Fruit fly (Drosophila melanogaster): ENCODE results near the gene Npc2b.
A peak's percentile ranks its signal among the peaks of the same experiment; 100 is the strongest.

The Npc2b gene

DNA sequence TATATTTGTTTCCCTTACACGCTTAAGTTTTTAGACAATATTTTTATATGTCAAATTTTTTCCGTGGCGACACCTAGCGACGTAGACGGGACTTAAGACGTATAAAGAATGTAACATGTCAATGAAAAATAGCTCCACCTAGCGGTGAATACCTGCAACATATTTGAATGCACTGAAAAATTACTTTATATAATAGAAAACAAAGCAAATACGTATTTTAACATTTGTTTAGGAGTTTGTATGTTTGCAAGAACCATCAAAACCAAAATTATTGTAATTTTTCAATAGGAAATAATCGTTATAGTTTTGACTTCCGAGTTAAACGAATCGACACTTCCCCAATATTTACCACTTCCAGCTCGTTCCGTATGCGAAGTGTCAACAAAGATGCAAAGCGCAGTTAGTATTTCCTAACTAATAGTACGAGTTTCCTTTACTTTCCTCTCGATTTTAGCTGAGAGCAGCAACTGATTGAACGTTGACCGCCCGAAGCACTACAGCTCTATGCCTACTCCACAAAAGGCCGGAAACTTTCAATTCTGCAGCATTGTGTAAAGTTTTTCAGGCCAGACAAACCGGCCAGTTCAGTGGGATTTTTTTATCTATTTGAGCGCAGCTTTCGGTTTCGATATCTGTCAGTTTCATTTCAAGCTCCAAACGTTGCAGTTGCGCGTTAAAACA is at the start of gene Npc2b:
Npc2b (plus strand) TSS at position 631 of the 681 bp plus-strand sequence.
- TF ChIP-seq Mad (GFP tag; optimal IDR thresholded peaks at IDR 0.05) (peak; percentile 57), ab (GFP tag; optimal IDR thresholded peaks at IDR 0.05) (no peak), HmgZ (tag; optimal IDR thresholded peaks at IDR 0.05) (peak; percentile 79), yki (optimal IDR thresholded peaks at IDR 0.05) (no peak), CG4617 (GFP tag; optimal IDR thresholded peaks at IDR 0.05; ENCODE audit: borderline replicate concordance) (peak; percentile 43), CG17568 (GFP tag; optimal IDR thresholded peaks at IDR 0.05) (peak; percentile 65), fd102C (GFP tag; optimal IDR thresholded peaks at IDR 0.05) (peak; percentile 31), CG11723 (GFP tag; optimal IDR thresholded peaks at IDR 0.05) (no peak), CG14860 (GFP tag; IDR thresholded peaks at IDR 0.05; ENCODE audit: partially characterized antibody) (no peak), Spps (tag; optimal IDR thresholded peaks at IDR 0.05) (no peak), gsb (GFP tag; IDR thresholded peaks at IDR 0.05) (no peak), Hmx (GFP tag; optimal IDR thresholded peaks at IDR 0.05) (no peak), sob (GFP tag; IDR thresholded peaks at IDR 0.05) (peak; percentile 39; the same call in 1 of the 2 replicates), tin (GFP tag; optimal IDR thresholded peaks at IDR 0.05) (peak; percentile 67), CG4328 (GFP tag; optimal IDR thresholded peaks at IDR 0.05) (no peak), zfh2 (GFP tag; optimal IDR thresholded peaks at IDR 0.05) (peak; percentile 34), MESR4 (GFP tag; optimal IDR thresholded peaks at IDR 0.05) (no peak), chn (GFP tag; optimal IDR thresholded peaks at IDR 0.05) (peak; percentile 39), CG2678 (tag; optimal IDR thresholded peaks at IDR 0.05) (peak; percentile 32), D19B (GFP tag; optimal IDR thresholded peaks at IDR 0.05) (no peak), Optix (GFP tag; IDR thresholded peaks at IDR 0.05) (no peak), CG7963 (GFP tag; IDR thresholded peaks at IDR 0.05; ENCODE audit: partially characterized antibody) (no peak), Xrp1 (GFP tag; IDR thresholded peaks at IDR 0.05) (peak; percentile 52), bigmax (GFP tag; optimal IDR thresholded peaks at IDR 0.05) (no peak), Hsf (GFP tag; optimal IDR thresholded peaks at IDR 0.05) (peak; percentile 67), Meics (GFP tag; optimal IDR thresholded peaks at IDR 0.05) (peak; percentile 57), CG16779 (GFP tag; IDR thresholded peaks at IDR 0.05) (no peak; the same call in 1 of the 2 replicates), CG6689 (GFP tag; IDR thresholded peaks at IDR 0.05) (peak; percentile 27; the same call in 1 of the 2 replicates), B-H1 (GFP tag; IDR thresholded peaks at IDR 0.05) (no peak; the same call in 2 of the 3 replicates), CG4854 (GFP tag; optimal IDR thresholded peaks at IDR 0.05) (peak; percentile 60), CG7745 (tag; optimal IDR thresholded peaks at IDR 0.05) (no peak), Max (GFP tag; optimal IDR thresholded peaks at IDR 0.05) (peak; percentile 69), CG6175 (GFP tag; IDR thresholded peaks at IDR 0.05) (no peak), CG17359 (tag; optimal IDR thresholded peaks at IDR 0.05) (peak; percentile 70), CG15011 (GFP tag; optimal IDR thresholded peaks at IDR 0.05) (no peak), unc-4 (GFP tag; IDR thresholded peaks at IDR 0.05; ENCODE audit: partially characterized antibody) (no peak), CG12942 (GFP tag; optimal IDR thresholded peaks at IDR 0.05) (peak; percentile 30), CG3065 (GFP tag; optimal IDR thresholded peaks at IDR 0.05) (no peak), dati (GFP tag; IDR thresholded peaks at IDR 0.05) (no peak), CG13424 (tag; optimal IDR thresholded peaks at IDR 0.05) (peak; percentile 50), CG11093 (GFP tag; IDR thresholded peaks at IDR 0.05) (no peak), fd64A (GFP tag; optimal IDR thresholded peaks at IDR 0.05) (no peak), inv (GFP tag; IDR thresholded peaks at IDR 0.05; ENCODE audit: partially characterized antibody) (peak; percentile 44), CG10267 (tag; optimal IDR thresholded peaks at IDR 0.05) (peak; percentile 39), abd-A (tag; optimal IDR thresholded peaks at IDR 0.05) (no peak), Ets97D (GFP tag; optimal IDR thresholded peaks at IDR 0.05) (peak; percentile 49), her (GFP tag; optimal IDR thresholded peaks at IDR 0.05) (peak; percentile 25), CG13296 (GFP tag; optimal IDR thresholded peaks at IDR 0.05) (no peak), CG5180 (GFP tag; optimal IDR thresholded peaks at IDR 0.05) (no peak), CG1024 (GFP tag; IDR thresholded peaks at IDR 0.05) (0 out of 2 replicates have a peak, but pooled peaks have one; percentile 43)

Measured in whole organism, embryonic.